Fruit fly (Drosophila melanogaster): ENCODE data around the gene mei-217.
A peak's percentile ranks its signal among the peaks of the same experiment; 100 is the strongest.

DNA sequence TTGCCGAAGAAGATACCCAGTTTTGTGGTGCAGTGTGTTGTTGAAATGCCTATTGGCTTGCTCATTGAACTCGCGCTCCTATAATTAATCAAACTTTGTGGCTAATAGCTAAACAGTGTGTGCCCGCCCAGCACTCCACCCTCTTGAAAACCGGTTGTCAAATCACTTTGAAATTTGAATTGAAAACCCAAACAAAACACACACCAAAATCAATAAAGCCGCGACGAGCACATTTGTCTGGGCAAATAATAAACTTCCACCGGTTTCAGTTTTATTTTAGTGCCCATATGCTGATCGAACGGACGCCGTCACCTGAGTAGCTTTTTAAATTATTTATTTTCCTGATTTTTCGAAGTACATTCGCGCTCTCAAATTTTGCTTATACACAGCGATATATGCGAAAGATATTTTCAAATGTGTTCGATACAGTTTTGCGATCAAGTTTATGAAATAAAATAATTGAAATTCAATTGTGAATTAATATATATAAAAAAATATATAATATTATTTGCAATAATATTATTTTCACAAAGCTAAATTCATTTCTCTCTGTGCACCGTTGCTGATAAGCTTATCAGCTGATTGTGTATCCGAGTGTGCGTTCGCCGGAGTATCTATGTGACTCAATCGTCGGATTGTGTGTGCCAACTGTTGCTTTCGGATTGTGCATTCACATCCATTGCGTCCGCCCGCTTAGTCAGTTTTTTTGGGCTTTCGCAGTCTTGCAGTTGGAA is 12.9 kb downstream of the mei-217 start:
- TF ChIP-seq Gug (GFP tag; IDR thresholded peaks at IDR 0.05) (no peak; the same call in 3 of the 4 replicates), CG1024 (GFP tag; IDR thresholded peaks at IDR 0.05) (peak; percentile 62), dati (GFP tag; IDR thresholded peaks at IDR 0.05) (no peak), h (optimal IDR thresholded peaks at IDR 0.05) (no peak)
